Worm (Caenorhabditis elegans) whole organism, L1 larva: Measurements from ENCODE around the gene C27A2.7.

Experiments used
- ceh-82 ChIP-seq, 3 experiments: fragments of 150-350 bp in 1 of 3; sonication (generic microtip) in 2 of 3; optimal IDR thresholded peaks; 2 replicates each; lab custom pipeline; 2014 to 2017; ENCODE audit warnings: missing biosample characterization in 3 of 3, missing genetic modification characterization in 3 of 3
- fkh-10 ChIP-seq: sonication (generic microtip); optimal IDR thresholded peaks from 2 replicates; lab custom pipeline; 2017; ENCODE audit warnings: missing biosample characterization, missing genetic modification reagents, missing genetic modification characterization
- hlh-4 ChIP-seq: sonication (generic microtip); optimal IDR thresholded peaks from 2 replicates; lab custom pipeline; 2016; ENCODE audit warnings: mild to moderate bottlenecking, missing genetic modification characterization, missing compliant biosample characterization
- nhr-12 ChIP-seq: sonication (generic microtip); optimal IDR thresholded peaks from 2 replicates; lab custom pipeline; 2017; ENCODE audit warnings: missing biosample characterization, missing genetic modification characterization
- nhr-237 ChIP-seq: fragments of 150-350 bp; optimal IDR thresholded peaks from 2 replicates; lab custom pipeline; 2014; ENCODE audit warnings: missing biosample characterization, missing genetic modification characterization
- nhr-28 ChIP-seq: fragments of 150-350 bp; optimal IDR thresholded peaks from 2 replicates; lab custom pipeline; 2014; ENCODE audit warnings: missing biosample characterization, missing genetic modification characterization
- nhr-77 ChIP-seq: fragments of 150-350 bp; optimal IDR thresholded peaks from 2 replicates; lab custom pipeline; 2014; ENCODE audit warnings: missing biosample characterization, missing genetic modification characterization
- nhr-84 ChIP-seq: sonication (generic microtip); optimal IDR thresholded peaks from 2 replicates; lab custom pipeline; 2017; ENCODE audit warnings: missing biosample characterization, missing genetic modification characterization
- skn-1 ChIP-seq: fragments of 150-350 bp; optimal IDR thresholded peaks from 2 replicates; lab custom pipeline; 2014; ENCODE audit warnings: missing biosample characterization, missing genetic modification characterization
- tbx-2 ChIP-seq: sonication (generic microtip); optimal IDR thresholded peaks from 2 replicates; lab custom pipeline; 2016; ENCODE audit warnings: missing genetic modification characterization, missing compliant biosample characterization
- unc-86 ChIP-seq: sonication (generic microtip); optimal IDR thresholded peaks from 2 replicates; lab custom pipeline; 2016; ENCODE audit warnings: missing genetic modification characterization, missing compliant biosample characterization

ce11 chrII:5083341-5083740 lies 12.2 kb upstream of the C27A2.7 start, which contains the start of gene C04G6.4:
- TF ChIP-seq nhr-84 = no peak
- TF ChIP-seq tbx-2 (tag; lab: Kevin White, UChicago) = no peak
- TF ChIP-seq unc-86 = no peak
- no peak for TF ChIP-seq nhr-237 (tag; lab: Kevin White, UChicago)
- no peak for TF ChIP-seq nhr-12 (tag; lab: Kevin White, UChicago)
- no peak for TF ChIP-seq ceh-82 (tag; optimal IDR thresholded peaks at IDR 0.05; lab: Kevin White, UChicago)
- no peak for TF ChIP-seq hlh-4
- no peak for TF ChIP-seq fkh-10
- no peak for TF ChIP-seq skn-1 (tag; lab: Kevin White, UChicago)
- TF ChIP-seq nhr-28 (tag; lab: Kevin White, UChicago) = no peak
- no peak for TF ChIP-seq nhr-77 (tag; lab: Kevin White, UChicago)
